Worm (Caenorhabditis elegans) whole organism, L4 larva: ENCODE measurements around the gene C14B9.8.
A peak's percentile ranks its signal among the peaks of the same experiment; 100 is the strongest.

ENCODE experiments used
- F37D6.2 ChIP-seq: sonication (generic microtip); optimal IDR thresholded peaks from 2 replicates; lab custom pipeline; 2016; ENCODE audit warnings: mild to moderate bottlenecking, missing genetic modification characterization, missing compliant biosample characterization
- F44E2.7 ChIP-seq: fragments of 200-800 bp; sonication (Bioruptor generic); IDR thresholded peaks from 2 replicates; pipeline ENCODE4 v2.1.2; 2022; ENCODE audit warnings: missing genetic modification characterization, missing compliant biosample characterization
- R02D3.7 ChIP-seq: fragments of 150-350 bp; sonication (generic microtip); optimal IDR thresholded peaks from 3 replicates; lab custom pipeline; 2014; ENCODE audit warnings: missing biosample characterization, missing genetic modification characterization
- T20F7.1 ChIP-seq: fragments of 200-800 bp; sonication (Bioruptor generic); optimal IDR thresholded peaks from 2 replicates; lab custom pipeline; 2018; ENCODE audit warnings: mild to moderate bottlenecking, missing genetic modification characterization, missing compliant biosample characterization
- T26A8.4 ChIP-seq: fragments of 200-800 bp; sonication (Bioruptor generic); IDR thresholded peaks from 2 replicates; pipeline ENCODE4 v1.3.6; 2022; ENCODE audit warnings: missing genetic modification characterization, missing compliant biosample characterization
- ZK546.5 ChIP-seq, 2 experiments: sonication (generic microtip); optimal IDR thresholded peaks; 2 replicates each; lab custom pipeline; 2017; ENCODE audit warnings: missing biosample characterization in 2 of 2, missing genetic modification characterization in 2 of 2
- aha-1 ChIP-seq: fragments of 150-350 bp; peaks from one replicate; lab custom pipeline; 2014; ENCODE audit warnings: missing biosample characterization, missing genetic modification characterization
- attf-4 ChIP-seq: sonication (generic microtip); optimal IDR thresholded peaks from 3 replicates; lab custom pipeline; 2017; ENCODE audit warnings: missing biosample characterization, missing genetic modification characterization
- ceh-20 ChIP-seq: fragments of 200-800 bp; sonication (Bioruptor generic); IDR thresholded peaks from 2 replicates; pipeline ENCODE4 v1.3.6; 2022; ENCODE audit warnings: missing genetic modification reagents, missing genetic modification characterization, missing compliant biosample characterization
- ceh-62 ChIP-seq: sonication (generic microtip); optimal IDR thresholded peaks from 2 replicates; lab custom pipeline; 2017; ENCODE audit warnings: missing biosample characterization, missing genetic modification characterization
- daf-12 ChIP-seq: fragments of 150-350 bp; optimal IDR thresholded peaks from 2 replicates; lab custom pipeline; 2014; ENCODE audit warnings: missing biosample characterization, missing genetic modification reagents, missing genetic modification characterization
- daf-16 ChIP-seq, 3 experiments: sonication (generic microtip); optimal IDR thresholded peaks; 2 replicates each; lab custom pipeline; 2016 to 2017; ENCODE audit warnings: missing genetic modification characterization in 3 of 3, missing genetic modification reagents in 3 of 3, mild to moderate bottlenecking in 2 of 3, missing compliant biosample characterization in 2 of 3, missing biosample characterization in 1 of 3, moderate library complexity in 1 of 3
- dpl-1 ChIP-seq: fragments of 150-350 bp; optimal IDR thresholded peaks from 2 replicates; lab custom pipeline; 2014; ENCODE audit warnings: missing biosample characterization, missing genetic modification reagents, missing genetic modification characterization
- dve-1 ChIP-seq: sonication (generic microtip); optimal IDR thresholded peaks from 2 replicates; lab custom pipeline; 2017; ENCODE audit warnings: antibody characterized with exemption, mild to moderate bottlenecking, missing genetic modification characterization, missing compliant biosample characterization; ENCODE audit not compliant: insufficient read depth
- fkh-10 ChIP-seq: fragments of 150-350 bp; optimal IDR thresholded peaks from 2 replicates; lab custom pipeline; 2014; ENCODE audit warnings: missing biosample characterization, missing genetic modification reagents, missing genetic modification characterization
- fos-1 ChIP-seq: fragments of 150-350 bp; optimal IDR thresholded peaks from 2 replicates; lab custom pipeline; 2014; ENCODE audit warnings: missing biosample characterization, missing genetic modification characterization
- hlh-30 ChIP-seq: sonication (generic microtip); optimal IDR thresholded peaks from 2 replicates; lab custom pipeline; 2017; ENCODE audit warnings: antibody characterized with exemption, mild to moderate bottlenecking, missing genetic modification characterization, missing compliant biosample characterization; ENCODE audit not compliant: insufficient read depth
- lin-1 ChIP-seq: fragments of 200-800 bp; sonication (Bioruptor generic); IDR thresholded peaks from 2 replicates; pipeline ENCODE4 v1.3.6; 2022; ENCODE audit warnings: missing genetic modification reagents, missing genetic modification characterization, missing compliant biosample characterization
- lin-13 ChIP-seq: fragments of 150-350 bp; optimal IDR thresholded peaks from 2 replicates; lab custom pipeline; 2014; ENCODE audit warnings: missing biosample characterization, missing genetic modification reagents, missing genetic modification characterization
- lin-39 ChIP-seq: fragments of 150-350 bp; optimal IDR thresholded peaks from 2 replicates; lab custom pipeline; 2014; ENCODE audit warnings: missing biosample characterization, missing genetic modification reagents, missing genetic modification characterization
- lsy-2 ChIP-seq, 2 experiments: fragments of 150-350 bp in 1 of 2; sonication (generic microtip) in 1 of 2; optimal IDR thresholded peaks; 2 replicates each; lab custom pipeline; 2014 to 2017; ENCODE audit warnings: missing biosample characterization in 2 of 2, missing genetic modification characterization in 2 of 2
- madf-5 ChIP-seq, 2 experiments: fragments of 200-800 bp; sonication (Bioruptor generic); IDR thresholded peaks; 2 replicates each; pipeline ENCODE4 v1.3.6; 2022; ENCODE audit warnings: missing compliant biosample characterization in 2 of 2, missing genetic modification characterization in 2 of 2
- mdl-1 ChIP-seq, 2 experiments: fragments of 150-350 bp in 1 of 2; sonication (generic microtip) in 1 of 2; optimal IDR thresholded peaks; 2 replicates each; lab custom pipeline; 2014 to 2017; ENCODE audit warnings: missing biosample characterization in 2 of 2, missing genetic modification characterization in 2 of 2
- mes-2 ChIP-seq: sonication (generic microtip); optimal IDR thresholded peaks from 2 replicates; lab custom pipeline; 2016; ENCODE audit warnings: missing genotype, mild to moderate bottlenecking, missing genetic modification characterization, missing compliant biosample characterization; ENCODE audit not compliant: poor library complexity, severe bottlenecking
- mxl-2 ChIP-seq: fragments of 200-800 bp; sonication (Bioruptor generic); conservative IDR thresholded peaks from 2 replicates; pipeline ENCODE4 v1.3.6; 2022; ENCODE audit warnings: missing genetic modification reagents, missing genetic modification characterization, missing compliant biosample characterization
- nhr-11 ChIP-seq: fragments of 150-350 bp; optimal IDR thresholded peaks from 2 replicates; lab custom pipeline; 2014; ENCODE audit warnings: missing biosample characterization, missing genetic modification characterization
- nhr-237 ChIP-seq: sonication (generic microtip); optimal IDR thresholded peaks from 2 replicates; lab custom pipeline; 2017; ENCODE audit warnings: missing biosample characterization, missing genetic modification characterization
- nhr-6 ChIP-seq: fragments of 150-350 bp; optimal IDR thresholded peaks from 2 replicates; lab custom pipeline; 2014; ENCODE audit warnings: missing biosample characterization, missing genetic modification characterization
- nhr-76 ChIP-seq: fragments of 150-350 bp; optimal IDR thresholded peaks from 2 replicates; lab custom pipeline; 2014; ENCODE audit warnings: missing biosample characterization, missing genetic modification characterization
- rbr-2 ChIP-seq: sonication (generic microtip); optimal IDR thresholded peaks from 2 replicates; lab custom pipeline; 2016; ENCODE audit warnings: missing genotype, missing genetic modification characterization, missing compliant biosample characterization
- snpc-4 ChIP-seq: fragments of 150-350 bp; optimal IDR thresholded peaks from 2 replicates; lab custom pipeline; 2014; ENCODE audit warnings: missing biosample characterization, missing genetic modification characterization
- spr-3 ChIP-seq: fragments of 200-800 bp; sonication (Bioruptor generic); optimal IDR thresholded peaks from 2 replicates; lab custom pipeline; 2018; ENCODE audit warnings: mild to moderate bottlenecking, missing genetic modification characterization, missing compliant biosample characterization
- tag-97 ChIP-seq: fragments of 200-800 bp; sonication (Bioruptor generic); IDR thresholded peaks from 2 replicates; pipeline ENCODE4 v1.3.6; 2022; ENCODE audit warnings: missing genetic modification characterization, missing compliant biosample characterization
- tra-1 ChIP-seq: fragments of 200-800 bp; sonication (Bioruptor generic); IDR thresholded peaks from 2 replicates; pipeline ENCODE4 v1.3.6; 2022; ENCODE audit warnings: missing genetic modification reagents, missing genetic modification characterization, missing compliant biosample characterization
- unc-130 ChIP-seq: sonication (generic microtip); optimal IDR thresholded peaks from 2 replicates; lab custom pipeline; 2016; ENCODE audit warnings: missing genetic modification reagents, missing genetic modification characterization, missing compliant biosample characterization
- unc-62 ChIP-seq, 3 experiments: fragments of 150-350 bp in 1 of 3; sonication (generic microtip); optimal IDR thresholded peaks in 2 of 3; peaks in 1 of 3; 1 replicate in 1 of 3; 2 replicates in 2 of 3; lab custom pipeline; 2014 to 2017; ENCODE audit warnings: missing biosample characterization in 3 of 3, missing genetic modification characterization in 3 of 3, missing genetic modification reagents in 3 of 3, missing genotype in 1 of 3
- zag-1 ChIP-seq: fragments of 150-350 bp; optimal IDR thresholded peaks from 2 replicates; lab custom pipeline; 2014; ENCODE audit warnings: missing biosample characterization, missing genetic modification characterization
- zip-11 ChIP-seq: fragments of 200-800 bp; sonication (Bioruptor generic); IDR thresholded peaks from 2 replicates; pipeline ENCODE4 v1.3.6; 2022; ENCODE audit warnings: missing genetic modification characterization, missing compliant biosample characterization
- zip-2 ChIP-seq: fragments of 150-350 bp; optimal IDR thresholded peaks from 2 replicates; lab custom pipeline; 2014; ENCODE audit warnings: missing biosample characterization, missing genetic modification characterization
- ztf-11 ChIP-seq: fragments of 150-350 bp; optimal IDR thresholded peaks from 2 replicates; lab custom pipeline; 2014; ENCODE audit warnings: missing biosample characterization, missing genetic modification characterization

C14B9.8 gene

DNA sequence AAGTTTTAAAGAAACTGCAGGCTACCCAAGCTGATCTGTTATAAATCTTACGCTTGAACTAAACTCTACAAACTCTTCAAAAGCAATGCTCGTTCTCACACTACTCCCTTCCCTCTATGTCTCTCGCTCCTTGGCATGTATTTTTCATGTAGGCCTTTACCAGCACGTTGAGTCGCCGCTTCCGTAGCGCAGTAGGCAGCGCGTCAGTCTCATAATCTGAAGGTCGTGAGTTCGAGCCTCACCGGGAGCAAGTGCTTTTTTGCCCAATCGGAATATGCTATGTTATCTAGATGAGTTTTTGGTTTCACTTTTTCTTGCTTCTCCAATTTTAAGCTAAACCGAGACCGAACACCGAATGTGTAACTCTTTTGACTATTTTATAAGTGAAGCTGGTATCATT lies 38.0 kb downstream of the C14B9.8 start (continued):
- no peak for TF ChIP-seq lin-1
- TF ChIP-seq spr-3: peak; percentile 18
- TF ChIP-seq F44E2.7: no peak
- TF ChIP-seq attf-4 (tag; lab: Kevin White, UChicago): no peak
- TF ChIP-seq nhr-237 (tag; lab: Kevin White, UChicago): no peak
- TF ChIP-seq snpc-4 (tag; lab: Kevin White, UChicago): no peak
- peak in 1 of 2 experiments; percentile 24 for TF ChIP-seq mdl-1 (tag; optimal IDR thresholded peaks at IDR 0.05; lab: Kevin White, UChicago)
- TF ChIP-seq zip-2: no peak
- no peak for TF ChIP-seq lin-39 (tag; lab: Kevin White, UChicago)
- TF ChIP-seq T26A8.4: peak; percentile 75
- TF ChIP-seq nhr-6: no peak
- TF ChIP-seq nhr-76: no peak
- TF ChIP-seq ceh-20 (GFP tag; lab: Robert Waterston, UW): peak; percentile 55; the same call in 1 of the 2 replicates
- no peak for TF ChIP-seq madf-5 (GFP tag; IDR thresholded peaks at IDR 0.05; lab: Robert Waterston, UW)
- TF ChIP-seq F37D6.2 (tag; lab: Kevin White, UChicago): no peak
- no peak for TF ChIP-seq tra-1
- no peak for TF ChIP-seq mxl-2 (GFP tag; lab: Robert Waterston, UW)
- TF ChIP-seq T20F7.1 (GFP tag; lab: Kevin White, UChicago): peak; percentile 23
- TF ChIP-seq fos-1 (tag; lab: Kevin White, UChicago): no peak
- no peak for TF ChIP-seq zip-11 (GFP tag; lab: Robert Waterston, UW)
- TF ChIP-seq nhr-11 (tag; lab: Kevin White, UChicago): no peak
- TF ChIP-seq rbr-2 (tag; lab: Kevin White, UChicago): peak; percentile 41
- no peak for TF ChIP-seq lin-13
- TF ChIP-seq fkh-10 (GFP tag; lab: Kevin White, UChicago): peak; percentile 9
- TF ChIP-seq ZK546.5 (tag; optimal IDR thresholded peaks at IDR 0.05; lab: Kevin White, UChicago): no peak
- TF ChIP-seq ztf-11 (tag; lab: Kevin White, UChicago): no peak
- TF ChIP-seq ceh-62: no peak
- no peak for TF ChIP-seq R02D3.7

DNA sequence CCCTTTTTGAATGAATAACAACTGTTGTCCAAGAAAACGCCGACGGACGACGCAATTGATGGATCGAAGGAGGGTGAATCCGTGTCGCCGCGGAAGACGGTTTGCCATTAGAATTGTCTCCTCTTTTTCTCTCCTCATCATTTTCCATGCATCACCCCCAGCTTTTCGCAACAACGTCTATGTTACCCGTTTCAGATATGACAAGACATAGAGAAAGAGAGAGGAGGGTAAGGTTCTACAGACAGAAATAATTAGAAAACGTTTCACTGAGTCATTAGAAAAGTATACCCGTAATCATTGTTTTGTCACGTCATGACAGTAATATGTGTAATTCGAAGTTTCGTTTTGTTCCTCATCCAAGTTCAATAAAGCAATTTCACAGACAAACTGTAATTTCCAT lies 38.7 kb downstream of the C14B9.8 start:
- no peak for TF ChIP-seq aha-1 (tag; lab: Kevin White, UChicago)
- no peak for TF ChIP-seq zag-1
- peak in 1 of 2 experiments; percentile 88 for TF ChIP-seq unc-62 (GFP tag; optimal IDR thresholded peaks at IDR 0.05 in 1 of 2; lab: Kevin White, UChicago)
- TF ChIP-seq unc-62 (tag; optimal IDR thresholded peaks at IDR 0.05; lab: Kevin White, UChicago): no peak
- no peak for TF ChIP-seq tag-97 (GFP tag; lab: Robert Waterston, UW)
- TF ChIP-seq lin-13: no peak

- TF ChIP-seq F44E2.7: no peak
- no peak for TF ChIP-seq daf-16 (GFP tag; optimal IDR thresholded peaks at IDR 0.05; lab: Kevin White, UChicago)
- peak; percentile 46 for TF ChIP-seq daf-16 (tag; optimal IDR thresholded peaks at IDR 0.05; lab: Kevin White, UChicago)
- TF ChIP-seq hlh-30: peak; percentile 25
- TF ChIP-seq mes-2 (tag; lab: Kevin White, UChicago): peak; percentile 53
- peak; percentile 72 for TF ChIP-seq dpl-1 (GFP tag; lab: Kevin White, UChicago)
- TF ChIP-seq dve-1: peak; percentile 12
- peak; percentile 50 for TF ChIP-seq nhr-6
- peak; percentile 85 for TF ChIP-seq unc-130
- peak; percentile 55 for TF ChIP-seq aha-1 (tag; lab: Kevin White, UChicago)
- TF ChIP-seq T26A8.4: no peak
- TF ChIP-seq daf-12 (tag; lab: Kevin White, UChicago): no peak
- peak in 1 of 2 experiments; percentile 60 for TF ChIP-seq lsy-2 (tag; optimal IDR thresholded peaks at IDR 0.05; lab: Kevin White, UChicago)
- TF ChIP-seq R02D3.7: peak; percentile 57
- TF ChIP-seq, all 104 proteins: peak for 10
Observed at ce11 chrIII:8100960-8101359, 43.5 kb downstream of the C14B9.8 start, which contains the start of gene plk-1. TSS of gene plk-1 (plus strand) at chrIII:8101348.
